Worm (Caenorhabditis elegans) whole organism, mixed stage, embryonic: Measurements from ENCODE around the gene sto-2.

ENCODE experiments used
- blmp-1 ChIP-seq: fragments of 150-350 bp; optimal IDR thresholded peaks from 2 replicates; lab custom pipeline; 2014; ENCODE audit warnings: missing biosample characterization, missing genetic modification characterization
- ceh-43 ChIP-seq: fragments of 200-800 bp; sonication (Bioruptor generic); optimal IDR thresholded peaks from 2 replicates; lab custom pipeline; 2018; ENCODE audit warnings: mild to moderate bottlenecking, missing genetic modification characterization, moderate library complexity, missing compliant biosample characterization
- elt-1 ChIP-seq: sonication (generic microtip); optimal IDR thresholded peaks from 2 replicates; lab custom pipeline; 2017; ENCODE audit warnings: missing genetic modification characterization, mild to moderate bottlenecking, missing compliant biosample characterization, antibody characterized with exemption, moderate library complexity, borderline replicate concordance; ENCODE audit not compliant: insufficient read depth
- ham-2 ChIP-seq: fragments of 200-800 bp; sonication (Bioruptor generic); optimal IDR thresholded peaks from 2 replicates; lab custom pipeline; 2018; ENCODE audit warnings: mild to moderate bottlenecking, missing genetic modification characterization, missing compliant biosample characterization
- lsy-2 ChIP-seq: fragments of 150-350 bp; optimal IDR thresholded peaks from 2 replicates; lab custom pipeline; 2014; ENCODE audit warnings: missing biosample characterization, missing genetic modification characterization
- mab-5 ChIP-seq: fragments of 150-350 bp; optimal IDR thresholded peaks from 2 replicates; lab custom pipeline; 2014; ENCODE audit warnings: missing biosample characterization, missing genetic modification characterization
- mls-2 ChIP-seq: sonication (generic microtip); optimal IDR thresholded peaks from 2 replicates; lab custom pipeline; 2016; ENCODE audit warnings: mild to moderate bottlenecking, missing genetic modification characterization, moderate library complexity, missing compliant biosample characterization
- nhr-12 ChIP-seq: fragments of 150-350 bp; optimal IDR thresholded peaks from 2 replicates; lab custom pipeline; 2014; ENCODE audit warnings: missing biosample characterization, missing genetic modification characterization
- nhr-237 ChIP-seq: fragments of 150-350 bp; optimal IDR thresholded peaks from 2 replicates; lab custom pipeline; 2014; ENCODE audit warnings: missing biosample characterization, missing genetic modification characterization
- pha-4 ChIP-seq: fragments of 150-350 bp; optimal IDR thresholded peaks from 2 replicates; lab custom pipeline; 2018; ENCODE audit warnings: missing biosample characterization, missing genetic modification reagents, missing genetic modification characterization
- snpc-4 ChIP-seq: fragments of 150-350 bp; optimal IDR thresholded peaks from 2 replicates; lab custom pipeline; 2014; ENCODE audit warnings: missing biosample characterization, missing genetic modification characterization
- unc-39 ChIP-seq: fragments of 150-350 bp; optimal IDR thresholded peaks from 2 replicates; lab custom pipeline; 2014; ENCODE audit warnings: missing biosample characterization, missing genetic modification characterization
- ztf-11 ChIP-seq: fragments of 150-350 bp; optimal IDR thresholded peaks from 2 replicates; lab custom pipeline; 2014; ENCODE audit warnings: missing biosample characterization, missing genetic modification characterization

DNA sequence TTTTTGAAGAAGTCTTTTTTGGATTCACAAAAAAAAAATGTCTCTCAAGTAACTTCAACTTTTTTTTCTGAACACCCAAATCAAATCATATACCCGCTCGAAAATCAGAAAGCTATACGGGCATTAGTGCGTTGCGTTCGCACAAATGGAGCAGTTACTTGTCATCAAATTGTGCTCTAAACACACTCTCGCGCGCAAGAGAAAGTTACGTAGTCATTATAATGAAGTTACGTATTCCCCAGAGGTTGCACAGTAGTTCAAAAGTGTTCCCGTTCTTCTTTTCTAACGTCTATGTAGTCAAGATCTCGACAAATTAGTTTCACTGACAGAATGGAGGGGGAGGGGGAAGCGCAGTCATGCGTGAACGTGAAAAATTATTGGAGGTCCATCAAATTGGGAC, 1.6 kb downstream of the sto-2 start:
- no peak for TF ChIP-seq ztf-11 (tag; lab: Kevin White, UChicago)
- TF ChIP-seq lsy-2: no peak
- TF ChIP-seq mab-5: no peak
- no peak for TF ChIP-seq nhr-12
- TF ChIP-seq elt-1: no peak
- TF ChIP-seq blmp-1 (tag; lab: Kevin White, UChicago): no peak
- no peak for TF ChIP-seq snpc-4 (tag; lab: Kevin White, UChicago)
- TF ChIP-seq pha-4 (tag; lab: Kevin White, UChicago): no peak
- no peak for TF ChIP-seq unc-39
- TF ChIP-seq ceh-43 (GFP tag; lab: Kevin White, UChicago): no peak
- no peak for TF ChIP-seq ham-2 (GFP tag; lab: Kevin White, UChicago)
- no peak for TF ChIP-seq mls-2 (tag; lab: Kevin White, UChicago)
- no peak for TF ChIP-seq nhr-237 (tag; lab: Kevin White, UChicago)
